Worm (Caenorhabditis elegans): ENCODE results near the gene T12A7.6.

DNA sequence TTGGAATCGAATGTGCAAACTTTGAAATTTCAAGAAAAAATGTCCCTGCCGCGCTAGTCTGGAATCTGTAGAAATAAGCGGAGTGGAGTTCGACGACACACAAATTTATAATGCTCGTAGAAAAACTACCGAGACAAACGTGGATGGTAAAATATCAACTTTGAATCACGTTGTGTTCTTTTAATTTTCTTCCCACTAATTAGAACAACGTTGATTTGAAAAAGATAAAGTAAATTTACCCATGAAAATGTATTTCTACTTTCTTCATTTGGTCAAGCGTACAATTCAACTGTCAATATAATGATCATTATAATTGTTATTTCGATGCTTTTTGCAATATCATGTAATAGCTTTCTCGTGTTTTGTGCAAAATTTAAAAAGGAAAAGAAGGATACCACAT is 6.6 kb upstream of the T12A7.6 start, which contains the start of gene K01A6.5:
- no peak for TF ChIP-seq flh-1 (GFP tag; optimal IDR thresholded peaks at IDR 0.05)
- TF ChIP-seq unc-39 (tag; optimal IDR thresholded peaks at IDR 0.05), result no peak

Measured in whole organism, mixed stage, embryonic.